Worm (Caenorhabditis elegans): ENCODE data around the gene rpb-12.

Gene rpb-12

ce11 chrIV:9112019-9112418, 34.6 kb downstream of the rpb-12 start:
- TF ChIP-seq hmg-4 (GFP tag; optimal IDR thresholded peaks at IDR 0.05) = no peak
- no peak for TF ChIP-seq tbx-37 (GFP tag; conservative IDR thresholded peaks at IDR 0.05)
- no peak for TF ChIP-seq sea-1 (GFP tag; conservative IDR thresholded peaks at IDR 0.05)
- no peak for TF ChIP-seq pes-1 (GFP tag; IDR thresholded peaks at IDR 0.05)
- no peak for TF ChIP-seq ama-1 (optimal IDR thresholded peaks at IDR 0.05)
- TF ChIP-seq B0310.2 (tag; optimal IDR thresholded peaks at IDR 0.05) = no peak
- TF ChIP-seq flt-1 (GFP tag; IDR thresholded peaks at IDR 0.05) = no peak
- no peak for TF ChIP-seq ets-7 (tag; optimal IDR thresholded peaks at IDR 0.05)
- no peak for TF ChIP-seq aly-1 (tag; optimal IDR thresholded peaks at IDR 0.05)
- no peak for TF ChIP-seq ceh-13 (GFP tag; optimal IDR thresholded peaks at IDR 0.05)
- no peak for TF ChIP-seq hnd-1 (tag; optimal IDR thresholded peaks at IDR 0.05)
- no peak for TF ChIP-seq tra-4 (tag; optimal IDR thresholded peaks at IDR 0.05)

ce11 chrIV:9108631-9109030, 38.0 kb downstream of the rpb-12 start, which contains the start of gene aly-1:
Gene aly-1 (plus strand): TSS chrIV:9108931.
- TF ChIP-seq hmbx-1 (tag; optimal IDR thresholded peaks at IDR 0.05) (no peak), B0310.2 (tag; optimal IDR thresholded peaks at IDR 0.05) (no peak), ceh-13 (GFP tag; optimal IDR thresholded peaks at IDR 0.05) (no peak), ama-1 (optimal IDR thresholded peaks at IDR 0.05) (no peak), tbx-11 (GFP tag; IDR thresholded peaks at IDR 0.05) (no peak), sea-1 (GFP tag; conservative IDR thresholded peaks at IDR 0.05) (no peak), hnd-1 (tag; optimal IDR thresholded peaks at IDR 0.05) (no peak), tbx-37 (GFP tag; conservative IDR thresholded peaks at IDR 0.05) (no peak), ets-7 (tag; optimal IDR thresholded peaks at IDR 0.05) (no peak), scrt-1 (GFP tag; IDR thresholded peaks at IDR 0.05) (no peak), tra-4 (tag; optimal IDR thresholded peaks at IDR 0.05) (no peak), hmg-4 (GFP tag; optimal IDR thresholded peaks at IDR 0.05) (no peak)

ce11 chrIV:9107464-9107863, 39.2 kb downstream of the rpb-12 start:
- TF ChIP-seq tbx-37 (GFP tag; conservative IDR thresholded peaks at IDR 0.05) = no peak
- no peak for TF ChIP-seq B0310.2 (tag; optimal IDR thresholded peaks at IDR 0.05)
- no peak for TF ChIP-seq hnd-1 (tag; optimal IDR thresholded peaks at IDR 0.05)
- TF ChIP-seq flt-1 (GFP tag; IDR thresholded peaks at IDR 0.05) = no peak
- TF ChIP-seq F13C5.2 (tag; optimal IDR thresholded peaks at IDR 0.05) = peak; percentile 36

ce11 chrIV:9104071-9105016, 42.3 kb downstream of the rpb-12 start, which contains the start of the genes C01F6.14 and fem-3:
Gene C01F6.14 (minus strand): TSS chrIV:9104121.
Gene fem-3 (plus strand): TSS chrIV:9104966.
- no peak for TF ChIP-seq tbx-37 (GFP tag; conservative IDR thresholded peaks at IDR 0.05)
- TF ChIP-seq ets-7 (tag; optimal IDR thresholded peaks at IDR 0.05) = no peak
- no peak for TF ChIP-seq ceh-36 (tag; optimal IDR thresholded peaks at IDR 0.05)

DNA sequence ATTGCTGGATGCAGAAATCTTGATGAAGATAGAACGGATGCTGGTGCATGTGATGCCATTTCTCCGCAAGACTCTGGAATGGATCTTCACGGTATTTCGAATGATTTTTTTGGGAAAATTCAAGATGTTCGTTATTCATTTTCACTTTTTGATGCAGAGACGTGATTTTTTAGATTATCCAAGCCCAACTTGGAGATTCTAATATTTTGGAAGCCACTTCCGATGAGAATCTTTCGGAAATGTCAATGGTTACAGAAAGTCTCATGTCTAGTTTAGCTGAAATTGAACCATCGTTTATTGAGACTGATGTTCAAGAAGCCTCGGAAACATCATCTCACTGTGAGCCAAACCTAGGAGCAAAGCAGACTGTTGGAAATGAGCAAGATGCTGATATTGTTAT, 45.8 kb downstream of the rpb-12 start:
- TF ChIP-seq tbx-11 (GFP tag; IDR thresholded peaks at IDR 0.05) = no peak
- TF ChIP-seq flt-1 (GFP tag; IDR thresholded peaks at IDR 0.05) = no peak
- no peak for TF ChIP-seq B0310.2 (tag; optimal IDR thresholded peaks at IDR 0.05)

- no peak for TF ChIP-seq tra-4 (tag; optimal IDR thresholded peaks at IDR 0.05)
- TF ChIP-seq hnd-1 (tag; optimal IDR thresholded peaks at IDR 0.05) = no peak
- TF ChIP-seq pes-1 (GFP tag; IDR thresholded peaks at IDR 0.05) = no peak
- TF ChIP-seq aly-1 (tag; optimal IDR thresholded peaks at IDR 0.05) = no peak
- TF ChIP-seq hmbx-1 (tag; optimal IDR thresholded peaks at IDR 0.05) = no peak
- no peak for TF ChIP-seq sea-1 (GFP tag; conservative IDR thresholded peaks at IDR 0.05)
- no peak for TF ChIP-seq ama-1 (optimal IDR thresholded peaks at IDR 0.05)
- TF ChIP-seq tbx-37 (GFP tag; conservative IDR thresholded peaks at IDR 0.05) = no peak
- no peak for TF ChIP-seq ceh-13 (GFP tag; optimal IDR thresholded peaks at IDR 0.05)
- no peak for TF ChIP-seq hmg-4 (GFP tag; optimal IDR thresholded peaks at IDR 0.05)
- TF ChIP-seq ceh-36 (tag; optimal IDR thresholded peaks at IDR 0.05) = no peak
- TF ChIP-seq scrt-1 (GFP tag; IDR thresholded peaks at IDR 0.05) = no peak
Observed at ce11 chrIV:9098942-9099341, 47.7 kb downstream of the rpb-12 start, which contains the start of gene gldi-10. Gene gldi-10 (plus strand): TSS chrIV:9099242.

Measured in whole organism, early embryonic.